Worm (Caenorhabditis elegans) whole organism, young adult: ENCODE data around the gene str-256.

ENCODE experiments used
- F37B4.10 ChIP-seq: fragments of 200-800 bp; sonication (Bioruptor generic); IDR thresholded peaks from 2 replicates; pipeline ENCODE4 v1.3.6; 2022; ENCODE audit warnings: missing genetic modification characterization, missing compliant biosample characterization
- atf-7 ChIP-seq: sonication (generic microtip); optimal IDR thresholded peaks from 2 replicates; lab custom pipeline; 2017; ENCODE audit warnings: mild to moderate bottlenecking, missing genetic modification characterization, missing compliant biosample characterization
- ceh-58 ChIP-seq: fragments of 200-800 bp; sonication (Bioruptor generic); IDR thresholded peaks from 2 replicates; pipeline ENCODE4 v1.3.6; 2022; ENCODE audit warnings: missing genetic modification characterization, missing compliant biosample characterization
- ceh-79 ChIP-seq: sonication (generic microtip); optimal IDR thresholded peaks from 2 replicates; lab custom pipeline; 2017; ENCODE audit warnings: mild to moderate bottlenecking, missing genetic modification characterization, missing compliant biosample characterization
- chd-7 ChIP-seq: sonication (generic microtip); optimal IDR thresholded peaks from 2 replicates; lab custom pipeline; 2016; ENCODE audit warnings: mild to moderate bottlenecking, missing genetic modification characterization, moderate library complexity, missing compliant biosample characterization
- egl-44 ChIP-seq: fragments of 200-800 bp; sonication (Bioruptor generic); IDR thresholded peaks from 2 replicates; pipeline ENCODE4 v1.3.6; 2022; ENCODE audit warnings: missing genetic modification reagents, missing genetic modification characterization, missing compliant biosample characterization
- gei-17 ChIP-seq: fragments of 200-800 bp; sonication (Bioruptor generic); optimal IDR thresholded peaks from 2 replicates; lab custom pipeline; 2018; ENCODE audit warnings: mild to moderate bottlenecking, missing genetic modification characterization, missing compliant biosample characterization
- lin-54 ChIP-seq: fragments of 200-800 bp; sonication (Bioruptor generic); optimal IDR thresholded peaks from 2 replicates; lab custom pipeline; 2018; ENCODE audit warnings: mild to moderate bottlenecking, missing genetic modification characterization, missing compliant biosample characterization
- mxl-1 ChIP-seq: sonication (generic microtip); optimal IDR thresholded peaks from 2 replicates; lab custom pipeline; 2016; ENCODE audit warnings: missing genetic modification characterization, missing compliant biosample characterization
- pha-4 ChIP-seq: fragments of 150-350 bp; sonication (generic microtip); optimal IDR thresholded peaks from 2 replicates; lab custom pipeline; 2014; ENCODE audit warnings: missing biosample characterization, missing genetic modification reagents, missing genetic modification characterization
- rpc-1 ChIP-seq, 2 experiments: fragments of 150-350 bp in 1 of 2; sonication (generic microtip) in 1 of 2; optimal IDR thresholded peaks; 2 replicates each; lab custom pipeline; 2014 to 2018; ENCODE audit warnings: missing biosample characterization in 1 of 2, missing genetic modification characterization in 1 of 2, missing genetic modification reagents in 1 of 2, missing genotype in 1 of 2
- snpc-4 ChIP-seq, 5 experiments: fragments of 150-350 bp in 1 of 5; sonication (generic microtip) in 4 of 5; optimal IDR thresholded peaks; 2 replicates each; lab custom pipeline; 2014 to 2018; ENCODE audit warnings: missing genetic modification characterization in 5 of 5, missing biosample characterization in 3 of 5, antibody characterized with exemption in 2 of 5, mild to moderate bottlenecking in 2 of 5, missing compliant biosample characterization in 2 of 5, missing genotype in 2 of 5, moderate library complexity in 2 of 5, missing genetic modification reagents in 1 of 5
- somi-1 ChIP-seq: fragments of 200-800 bp; sonication (Bioruptor generic); optimal IDR thresholded peaks from 2 replicates; lab custom pipeline; 2018; ENCODE audit warnings: mild to moderate bottlenecking, missing genetic modification characterization, missing compliant biosample characterization
- unc-62 ChIP-seq: fragments of 150-350 bp; optimal IDR thresholded peaks from 2 replicates; lab custom pipeline; 2014; ENCODE audit warnings: missing biosample characterization, missing genetic modification reagents, missing genetic modification characterization

ce11 chrV:536571-536970, 35.4 kb upstream of the str-256 start, which contains the start of gene C14C6.5:
- no peak for TF ChIP-seq ceh-58 (GFP tag; lab: Robert Waterston, UW)
- no peak for TF ChIP-seq pha-4 (tag; lab: Kevin White, UChicago)
- no peak for TF ChIP-seq F37B4.10 (GFP tag; lab: Robert Waterston, UW)
- no peak for TF ChIP-seq unc-62 (GFP tag; lab: Kevin White, UChicago)
- no peak for TF ChIP-seq ceh-79 (tag; lab: Kevin White, UChicago)
- no peak for TF ChIP-seq lin-54
- no peak for TF ChIP-seq snpc-4 (GFP tag; optimal IDR thresholded peaks at IDR 0.05; lab: Kevin White, UChicago)
- no peak for TF ChIP-seq snpc-4 (tag; optimal IDR thresholded peaks at IDR 0.05; lab: Kevin White, UChicago)
- TF ChIP-seq egl-44 (GFP tag; lab: Robert Waterston, UW), result no peak
- TF ChIP-seq somi-1 (GFP tag; lab: Kevin White, UChicago), result no peak
- no peak for TF ChIP-seq rpc-1 (optimal IDR thresholded peaks at IDR 0.05; lab: Kevin White, UChicago)
- no peak for TF ChIP-seq rpc-1 (tag; optimal IDR thresholded peaks at IDR 0.05; lab: Kevin White, UChicago)
- no peak for TF ChIP-seq mxl-1 (tag; lab: Kevin White, UChicago)
- no peak for TF ChIP-seq chd-7 (tag; lab: Kevin White, UChicago)
- TF ChIP-seq gei-17 (GFP tag; lab: Kevin White, UChicago), result no peak
- no peak for TF ChIP-seq atf-7
